Worm (Caenorhabditis elegans): ENCODE results near the gene mel-32.

mel-32 gene

DNA sequence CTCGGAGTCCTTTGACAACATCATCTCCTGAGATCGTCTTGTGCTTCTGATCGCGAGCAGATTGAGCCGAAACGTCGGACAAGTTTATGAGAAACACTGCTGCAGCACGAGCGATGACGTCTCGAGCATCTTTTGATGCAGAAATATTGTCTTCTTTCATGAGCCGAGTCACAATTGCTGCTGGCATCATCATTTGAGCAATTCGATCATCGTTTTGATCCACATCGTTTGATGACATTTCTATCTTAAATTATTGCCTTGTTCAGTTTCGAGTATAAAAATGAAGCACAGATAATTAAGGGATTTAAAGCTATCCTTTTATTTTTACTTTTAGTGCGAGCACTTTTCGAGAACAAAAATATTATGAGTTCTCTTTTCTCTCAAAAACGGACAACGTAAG, 19.8 kb upstream of the mel-32 start, which contains the start of gene T26A5.8 (continued):
- no peak for TF ChIP-seq F57C9.4 (tag; optimal IDR thresholded peaks at IDR 0.05)
- TF ChIP-seq madf-6 (GFP tag; IDR thresholded peaks at IDR 0.05): peak; percentile 65
- no peak for TF ChIP-seq lin-35 (GFP tag; optimal IDR thresholded peaks at IDR 0.05)
- peak; percentile 31; the same call in 1 of the 2 replicates for TF ChIP-seq attf-6 (GFP tag; IDR thresholded peaks at IDR 0.05)
- no peak for TF ChIP-seq dox-1 (GFP tag; IDR thresholded peaks at IDR 0.05)
- TF ChIP-seq ceh-27 (GFP tag; optimal IDR thresholded peaks at IDR 0.05): no peak
- no peak for TF ChIP-seq somi-1 (GFP tag; optimal IDR thresholded peaks at IDR 0.05)
- no peak for TF ChIP-seq nhr-80 (tag; optimal IDR thresholded peaks at IDR 0.05)
- no peak for TF ChIP-seq nhr-27 (tag; optimal IDR thresholded peaks at IDR 0.05)
- no peak for TF ChIP-seq lir-1 (GFP tag; conservative IDR thresholded peaks at IDR 0.05)
- 0 out of 2 replicates have a peak, but pooled peaks have one; percentile 45 for TF ChIP-seq Y79H2A.3 (GFP tag; conservative IDR thresholded peaks at IDR 0.05)
- 0 out of 2 replicates have a peak, but pooled peaks have one; percentile 22 for TF ChIP-seq nhr-120 (GFP tag; IDR thresholded peaks at IDR 0.05)
- no peak for TF ChIP-seq rcor-1 (GFP tag; IDR thresholded peaks at IDR 0.05)
- 0 out of 2 replicates have a peak, but pooled peaks have one; percentile 22 for TF ChIP-seq zfh-2 (GFP tag; conservative IDR thresholded peaks at IDR 0.05)
- TF ChIP-seq F23B12.7 (tag; optimal IDR thresholded peaks at IDR 0.05; ENCODE audit: insufficient read depth): no peak
- TF ChIP-seq akir-1 (GFP tag; optimal IDR thresholded peaks at IDR 0.05): no peak
- no peak for TF ChIP-seq ceh-58 (GFP tag; IDR thresholded peaks at IDR 0.05)
- 0 out of 2 replicates have a peak, but pooled peaks have one; percentile 12 for TF ChIP-seq Y95B8A.8 (GFP tag; IDR thresholded peaks at IDR 0.05)
- no peak for TF ChIP-seq him-1 (tag; optimal IDR thresholded peaks at IDR 0.05)
- peak; percentile 39 for TF ChIP-seq lin-40 (tag; optimal IDR thresholded peaks at IDR 0.05)
- TF ChIP-seq ztf-25 (GFP tag; IDR thresholded peaks at IDR 0.05): no peak
- no peak for TF ChIP-seq cebp-2 (GFP tag; IDR thresholded peaks at IDR 0.05)
- no peak for TF ChIP-seq F22D6.2 (tag; optimal IDR thresholded peaks at IDR 0.05)
- no peak for TF ChIP-seq ztf-18 (tag; optimal IDR thresholded peaks at IDR 0.05)
- no peak for TF ChIP-seq ceh-79 (tag; optimal IDR thresholded peaks at IDR 0.05)
- no peak for TF ChIP-seq aptf-3 (GFP tag; IDR thresholded peaks at IDR 0.05)
- no peak for TF ChIP-seq madf-10 (tag; optimal IDR thresholded peaks at IDR 0.05)
- TF ChIP-seq ekl-4 (GFP tag; IDR thresholded peaks at IDR 0.05): peak; percentile 88
- TF ChIP-seq lin-54 (GFP tag; optimal IDR thresholded peaks at IDR 0.05): peak; percentile 63
- TF ChIP-seq efl-1 (GFP tag; optimal IDR thresholded peaks at IDR 0.05): no peak
- no peak for TF ChIP-seq aptf-2 (GFP tag; conservative IDR thresholded peaks at IDR 0.05)
- peak; percentile 51 for TF ChIP-seq F49E8.2 (tag; optimal IDR thresholded peaks at IDR 0.05; ENCODE audit: insufficient read depth)
- no peak for TF ChIP-seq unc-62 (GFP tag; optimal IDR thresholded peaks at IDR 0.05)
- no peak for TF ChIP-seq F57A8.1 (GFP tag; optimal IDR thresholded peaks at IDR 0.05)
- no peak for TF ChIP-seq bed-1 (GFP tag; IDR thresholded peaks at IDR 0.05)
- no peak for TF ChIP-seq ceh-91 (GFP tag; IDR thresholded peaks at IDR 0.05)
- TF ChIP-seq C17E4.6 (GFP tag; IDR thresholded peaks at IDR 0.05): no peak
- TF ChIP-seq madf-3 (GFP tag; IDR thresholded peaks at IDR 0.05): peak; percentile 74; the same call in 1 of the 2 replicates
- no peak for TF ChIP-seq sptf-2 (GFP tag; optimal IDR thresholded peaks at IDR 0.05)
- peak; percentile 23 for TF ChIP-seq tbp1 (GFP tag; optimal IDR thresholded peaks at IDR 0.05)
- peak; percentile 22 for TF ChIP-seq unc-130 (GFP tag; optimal IDR thresholded peaks at IDR 0.05)
- no peak for TF ChIP-seq fkh-3 (tag; optimal IDR thresholded peaks at IDR 0.05)
- TF ChIP-seq hlh-26 (GFP tag; conservative IDR thresholded peaks at IDR 0.05): no peak
- TF ChIP-seq B0261.1 (tag; optimal IDR thresholded peaks at IDR 0.05): no peak
- no peak for TF ChIP-seq snpc-1.1 (tag; optimal IDR thresholded peaks at IDR 0.05; ENCODE audit: insufficient read depth)
- TF ChIP-seq dpl-1 (GFP tag; optimal IDR thresholded peaks at IDR 0.05): no peak
- TF ChIP-seq ceh-100 (GFP tag; IDR thresholded peaks at IDR 0.05): peak; percentile 41; the same call in 1 of the 2 replicates
- TF ChIP-seq Y53F4B.3 (GFP tag; IDR thresholded peaks at IDR 0.05): no peak
- TF ChIP-seq repo-1 (tag; optimal IDR thresholded peaks at IDR 0.05): peak; percentile 44

Measured in whole organism, young adult.